Worm (Caenorhabditis elegans) whole organism, L4 larva: ENCODE measurements around the gene C26B9.1.

Experiments used
- F26F4.8 ChIP-seq: fragments of 200-800 bp; sonication (Bioruptor generic); conservative IDR thresholded peaks from 2 replicates; pipeline ENCODE4 v1.3.6; 2022; ENCODE audit warnings: missing genetic modification characterization, missing compliant biosample characterization
- Y48G9A.11 ChIP-seq: fragments of 200-800 bp; sonication (Bioruptor generic); IDR thresholded peaks from 2 replicates; pipeline ENCODE4 v1.3.6; 2022; ENCODE audit warnings: missing genetic modification reagents, missing genetic modification characterization, missing compliant biosample characterization
- Y75B8A.6 ChIP-seq: fragments of 200-800 bp; sonication (Bioruptor generic); IDR thresholded peaks from 2 replicates; pipeline ENCODE4 v1.3.6; 2022; ENCODE audit warnings: missing genetic modification reagents, missing genetic modification characterization, missing compliant biosample characterization
- ZK337.2 ChIP-seq: fragments of 200-800 bp; sonication (Bioruptor generic); IDR thresholded peaks from 2 replicates; pipeline ENCODE4 v1.3.6; 2022; ENCODE audit warnings: missing genetic modification reagents, missing genetic modification characterization, missing compliant biosample characterization
- aha-1 ChIP-seq: fragments of 150-350 bp; peaks from one replicate; lab custom pipeline; 2014; ENCODE audit warnings: missing biosample characterization, missing genetic modification characterization
- arid-1 ChIP-seq: fragments of 200-800 bp; sonication (Bioruptor generic); conservative IDR thresholded peaks from 2 replicates; pipeline ENCODE4 v1.3.6; 2022; ENCODE audit warnings: missing genetic modification reagents, missing genetic modification characterization, missing compliant biosample characterization
- attf-4 ChIP-seq: sonication (generic microtip); optimal IDR thresholded peaks from 3 replicates; lab custom pipeline; 2017; ENCODE audit warnings: missing biosample characterization, missing genetic modification characterization
- ceh-20 ChIP-seq: fragments of 200-800 bp; sonication (Bioruptor generic); IDR thresholded peaks from 2 replicates; pipeline ENCODE4 v1.3.6; 2022; ENCODE audit warnings: missing genetic modification reagents, missing genetic modification characterization, missing compliant biosample characterization
- ceh-28 ChIP-seq: fragments of 150-350 bp; optimal IDR thresholded peaks from 2 replicates; lab custom pipeline; 2014; ENCODE audit warnings: missing biosample characterization, missing genetic modification reagents, missing genetic modification characterization
- ctbp-1 ChIP-seq: fragments of 200-800 bp; sonication (Bioruptor generic); IDR thresholded peaks from 2 replicates; pipeline ENCODE4 v1.3.6; 2022; ENCODE audit warnings: missing genetic modification reagents, missing genetic modification characterization, missing compliant biosample characterization
- dmd-6 ChIP-seq: fragments of 200-800 bp; sonication (Bioruptor generic); IDR thresholded peaks from 2 replicates; pipeline ENCODE4 v1.3.6; 2022; ENCODE audit warnings: missing genetic modification reagents, missing genetic modification characterization, missing compliant biosample characterization
- dmd-9 ChIP-seq: fragments of 200-800 bp; sonication (Bioruptor generic); IDR thresholded peaks from 2 replicates; pipeline ENCODE4 v1.3.6; 2022; ENCODE audit warnings: missing genetic modification reagents, missing genetic modification characterization, missing compliant biosample characterization
- duxl-1 ChIP-seq: sonication (generic microtip); optimal IDR thresholded peaks from 2 replicates; lab custom pipeline; 2016; ENCODE audit warnings: mild to moderate bottlenecking, missing genetic modification characterization, moderate library complexity, missing compliant biosample characterization; ENCODE audit not compliant: poor library complexity
- dve-1 ChIP-seq: sonication (generic microtip); optimal IDR thresholded peaks from 2 replicates; lab custom pipeline; 2017; ENCODE audit warnings: antibody characterized with exemption, mild to moderate bottlenecking, missing genetic modification characterization, missing compliant biosample characterization; ENCODE audit not compliant: insufficient read depth
- egl-43 ChIP-seq: fragments of 200-800 bp; sonication (Bioruptor generic); IDR thresholded peaks from 2 replicates; pipeline ENCODE4 v1.3.6; 2022; ENCODE audit warnings: missing genetic modification reagents, missing genetic modification characterization, missing compliant biosample characterization
- fkh-10 ChIP-seq: fragments of 150-350 bp; optimal IDR thresholded peaks from 2 replicates; lab custom pipeline; 2014; ENCODE audit warnings: missing biosample characterization, missing genetic modification reagents, missing genetic modification characterization
- gei-8 ChIP-seq: fragments of 200-800 bp; sonication (Bioruptor generic); optimal IDR thresholded peaks from 2 replicates; lab custom pipeline; 2018; ENCODE audit warnings: mild to moderate bottlenecking, missing genetic modification characterization, missing compliant biosample characterization
- hif-1 ChIP-seq, 2 experiments: sonication (generic microtip); optimal IDR thresholded peaks; 2 replicates each; lab custom pipeline; 2016 to 2017; ENCODE audit warnings: missing compliant biosample characterization in 2 of 2, missing genetic modification characterization in 2 of 2, missing genetic modification reagents in 2 of 2, missing genotype in 2 of 2, mild to moderate bottlenecking in 1 of 2
- hlh-11 ChIP-seq: fragments of 200-800 bp; sonication (Bioruptor generic); optimal IDR thresholded peaks from 2 replicates; lab custom pipeline; 2018; ENCODE audit warnings: mild to moderate bottlenecking, missing genetic modification characterization, missing compliant biosample characterization
- hmg-1.1 ChIP-seq: fragments of 200-800 bp; sonication (Bioruptor generic); IDR thresholded peaks from 2 replicates; pipeline ENCODE4 v1.3.6; 2022; ENCODE audit warnings: missing genetic modification reagents, missing genetic modification characterization, missing compliant biosample characterization
- lin-15B ChIP-seq: fragments of 150-350 bp; sonication (generic microtip); optimal IDR thresholded peaks from 3 replicates; lab custom pipeline; 2014; ENCODE audit warnings: missing biosample characterization, missing genetic modification characterization
- lin-38 ChIP-seq: fragments of 200-800 bp; sonication (Bioruptor generic); IDR thresholded peaks from 2 replicates; pipeline ENCODE4 v1.3.6; 2022; ENCODE audit warnings: missing genetic modification reagents, missing genetic modification characterization, missing compliant biosample characterization
- mdl-1 ChIP-seq, 2 experiments: fragments of 150-350 bp in 1 of 2; sonication (generic microtip) in 1 of 2; optimal IDR thresholded peaks; 2 replicates each; lab custom pipeline; 2014 to 2017; ENCODE audit warnings: missing biosample characterization in 2 of 2, missing genetic modification characterization in 2 of 2
- mep-1 ChIP-seq: fragments of 150-350 bp; sonication (generic microtip); optimal IDR thresholded peaks from 3 replicates; lab custom pipeline; 2014; ENCODE audit warnings: missing biosample characterization, missing genetic modification characterization
- mxl-3 ChIP-seq: fragments of 200-800 bp; sonication (Bioruptor generic); optimal IDR thresholded peaks from 2 replicates; lab custom pipeline; 2018; ENCODE audit warnings: mild to moderate bottlenecking, missing genetic modification characterization, missing compliant biosample characterization
- nhr-111 ChIP-seq: fragments of 200-800 bp; sonication (Bioruptor generic); optimal IDR thresholded peaks from 2 replicates; lab custom pipeline; 2018; ENCODE audit warnings: mild to moderate bottlenecking, missing genetic modification characterization, missing compliant biosample characterization
- nhr-237 ChIP-seq: sonication (generic microtip); optimal IDR thresholded peaks from 2 replicates; lab custom pipeline; 2017; ENCODE audit warnings: missing biosample characterization, missing genetic modification characterization
- nhr-42 ChIP-seq: fragments of 200-800 bp; sonication (Bioruptor generic); IDR thresholded peaks from 2 replicates; pipeline ENCODE4 v1.3.6; 2022; ENCODE audit warnings: missing genetic modification characterization, missing compliant biosample characterization
- rbr-2 ChIP-seq: sonication (generic microtip); optimal IDR thresholded peaks from 2 replicates; lab custom pipeline; 2016; ENCODE audit warnings: missing genotype, missing genetic modification characterization, missing compliant biosample characterization
- set-16 ChIP-seq: fragments of 200-800 bp; sonication (Bioruptor generic); IDR thresholded peaks from 2 replicates; pipeline ENCODE4 v1.3.6; 2022; ENCODE audit warnings: missing genetic modification reagents, missing genetic modification characterization, missing compliant biosample characterization
- skn-1 ChIP-seq: fragments of 150-350 bp; optimal IDR thresholded peaks from 2 replicates; lab custom pipeline; 2014; ENCODE audit warnings: missing biosample characterization, missing genetic modification characterization
- snpc-4 ChIP-seq: fragments of 150-350 bp; optimal IDR thresholded peaks from 2 replicates; lab custom pipeline; 2014; ENCODE audit warnings: missing biosample characterization, missing genetic modification characterization
- unc-62 ChIP-seq, 3 experiments: fragments of 150-350 bp in 1 of 3; sonication (generic microtip); optimal IDR thresholded peaks in 2 of 3; peaks in 1 of 3; 1 replicate in 1 of 3; 2 replicates in 2 of 3; lab custom pipeline; 2014 to 2017; ENCODE audit warnings: missing biosample characterization in 3 of 3, missing genetic modification characterization in 3 of 3, missing genetic modification reagents in 3 of 3, missing genotype in 1 of 3
- vab-7 ChIP-seq: fragments of 200-800 bp; sonication (Bioruptor generic); IDR thresholded peaks from 2 replicates; pipeline ENCODE4 v1.3.6; 2022; ENCODE audit warnings: missing genetic modification reagents, missing genetic modification characterization, missing compliant biosample characterization
- zfp-2 ChIP-seq: sonication (generic microtip); optimal IDR thresholded peaks from 2 replicates; lab custom pipeline; 2016; ENCODE audit warnings: mild to moderate bottlenecking, missing genetic modification characterization, missing compliant biosample characterization
- zfp-3 ChIP-seq: fragments of 200-800 bp; sonication (Bioruptor generic); conservative IDR thresholded peaks from 2 replicates; pipeline ENCODE4 v1.3.6; 2022; ENCODE audit warnings: missing genetic modification reagents, missing genetic modification characterization, missing compliant biosample characterization
- ztf-7 ChIP-seq: fragments of 150-350 bp; optimal IDR thresholded peaks from 2 replicates; lab custom pipeline; 2014; ENCODE audit warnings: missing biosample characterization, missing genetic modification characterization

C26B9.1 gene

ce11 chrX:5365437-5365836 is 21.1 kb downstream of the C26B9.1 start, which contains the start of gene F35C8.5 (continued):
- TF ChIP-seq ZK337.2 (no peak), snpc-4 (tag; lab: Kevin White, UChicago) (no peak), Y48G9A.11 (no peak), lin-38 (GFP tag; lab: Robert Waterston, UW) (no peak), mep-1 (tag; lab: Kevin White, UChicago) (no peak), ctbp-1 (GFP tag; lab: Robert Waterston, UW) (no peak), dmd-9 (GFP tag; lab: Robert Waterston, UW) (no peak)

- TF ChIP-seq nhr-42 (GFP tag; lab: Robert Waterston, UW) (no peak), hlh-11 (no peak), duxl-1 (tag; lab: Kevin White, UChicago) (no peak), gei-8 (no peak), dve-1 (tag; lab: Kevin White, UChicago) (no peak), F26F4.8 (GFP tag; lab: Robert Waterston, UW) (no peak), ctbp-1 (GFP tag; lab: Robert Waterston, UW) (no peak), ceh-20 (GFP tag; lab: Robert Waterston, UW) (no peak), nhr-111 (no peak), ztf-7 (tag; lab: Kevin White, UChicago) (no peak), ceh-28 (tag; lab: Kevin White, UChicago) (no peak), Y75B8A.6 (GFP tag; lab: Robert Waterston, UW) (no peak), zfp-2 (tag; lab: Kevin White, UChicago) (no peak), mdl-1 (tag; optimal IDR thresholded peaks at IDR 0.05; lab: Kevin White, UChicago) (no peak), nhr-237 (tag; lab: Kevin White, UChicago) (no peak), aha-1 (no peak)
These were observed 22.2 kb downstream of the C26B9.1 start for ce11 chrX:5366613-5367012.

ce11 chrX:5368220-5368619 is 23.8 kb downstream of the C26B9.1 start, which contains the start of gene jkk-1:
TSS of gene jkk-1 (plus strand) at chrX:5368468.
- TF ChIP-seq aha-1 (peak; percentile 90), vab-7 (GFP tag; lab: Robert Waterston, UW) (0 out of 2 replicates have a peak, but pooled peaks have one; percentile 28), zfp-3 (GFP tag; lab: Robert Waterston, UW) (no peak), hmg-1.1 (peak; percentile 75), mdl-1 (tag; optimal IDR thresholded peaks at IDR 0.05; lab: Kevin White, UChicago) (peak in 1 of 2 experiments; percentile 39), attf-4 (tag; lab: Kevin White, UChicago) (no peak), mep-1 (tag; lab: Kevin White, UChicago) (peak; percentile 48), gei-8 (no peak), dmd-6 (GFP tag; lab: Robert Waterston, UW) (peak; percentile 13; the same call in 1 of the 2 replicates), fkh-10 (peak; percentile 78), lin-15B (tag; lab: Kevin White, UChicago) (no peak), skn-1 (tag; lab: Kevin White, UChicago) (no peak), rbr-2 (tag; lab: Kevin White, UChicago) (peak; percentile 69), hif-1 (tag; optimal IDR thresholded peaks at IDR 0.05; lab: Kevin White, UChicago) (no peak), egl-43 (GFP tag; lab: Robert Waterston, UW) (0 out of 2 replicates have a peak, but pooled peaks have one; percentile 44), mxl-3 (GFP tag; lab: Kevin White, UChicago) (peak; percentile 2), unc-62 (GFP tag; optimal IDR thresholded peaks at IDR 0.05 in 1 of 2; lab: Kevin White, UChicago) (peak in 1 of 2 experiments; percentile 97), unc-62 (tag; optimal IDR thresholded peaks at IDR 0.05; lab: Kevin White, UChicago) (no peak), set-16 (peak; percentile 57), arid-1 (GFP tag; lab: Robert Waterston, UW) (0 out of 2 replicates have a peak, but pooled peaks have one; percentile 24)
